Worm (Caenorhabditis elegans) whole organism, late embryonic: Measurements from ENCODE around the gene C45B11.9.

Experiments used
- F13H6.1 ChIP-seq: sonication (generic microtip); optimal IDR thresholded peaks from 2 replicates; lab custom pipeline; 2016; ENCODE audit warnings: missing genetic modification characterization, missing compliant biosample characterization
- ceh-19 ChIP-seq: fragments of 200-800 bp; sonication (Bioruptor generic); optimal IDR thresholded peaks from 2 replicates; lab custom pipeline; 2018; ENCODE audit warnings: mild to moderate bottlenecking, missing genetic modification characterization, missing compliant biosample characterization
- ceh-48 ChIP-seq: sonication (generic microtip); optimal IDR thresholded peaks from 2 replicates; lab custom pipeline; 2016; ENCODE audit warnings: missing genetic modification characterization, inconsistent platforms, missing compliant biosample characterization
- ceh-6 ChIP-seq: fragments of 200-800 bp; sonication (Bioruptor generic); optimal IDR thresholded peaks from 2 replicates; lab custom pipeline; 2018; ENCODE audit warnings: mild to moderate bottlenecking, missing genetic modification characterization, missing compliant biosample characterization
- ceh-9 ChIP-seq: sonication (generic microtip); optimal IDR thresholded peaks from 2 replicates; lab custom pipeline; 2016; ENCODE audit warnings: mild to moderate bottlenecking, missing genetic modification characterization, inconsistent platforms, missing compliant biosample characterization
- fkh-10 ChIP-seq: fragments of 150-350 bp; optimal IDR thresholded peaks from 2 replicates; lab custom pipeline; 2014; ENCODE audit warnings: missing biosample characterization, missing genetic modification reagents, missing genetic modification characterization
- nhr-232 ChIP-seq: sonication (generic microtip); optimal IDR thresholded peaks from 2 replicates; lab custom pipeline; 2016; ENCODE audit warnings: missing genetic modification characterization, missing compliant biosample characterization
- pqm-1 ChIP-seq: sonication (generic microtip); optimal IDR thresholded peaks from 2 replicates; lab custom pipeline; 2016; ENCODE audit warnings: missing genetic modification characterization, missing compliant biosample characterization
- sdc-2 ChIP-seq: sonication (generic microtip); optimal IDR thresholded peaks from 2 replicates; lab custom pipeline; 2016; ENCODE audit warnings: missing genotype, missing genetic modification characterization, missing compliant biosample characterization
- tbx-2 ChIP-seq: sonication (generic microtip); optimal IDR thresholded peaks from 2 replicates; lab custom pipeline; 2016; ENCODE audit warnings: missing genetic modification characterization, missing compliant biosample characterization
- tbx-7 ChIP-seq: sonication (generic microtip); optimal IDR thresholded peaks from 2 replicates; lab custom pipeline; 2016; ENCODE audit warnings: missing genotype, missing genetic modification characterization, missing compliant biosample characterization

DNA sequence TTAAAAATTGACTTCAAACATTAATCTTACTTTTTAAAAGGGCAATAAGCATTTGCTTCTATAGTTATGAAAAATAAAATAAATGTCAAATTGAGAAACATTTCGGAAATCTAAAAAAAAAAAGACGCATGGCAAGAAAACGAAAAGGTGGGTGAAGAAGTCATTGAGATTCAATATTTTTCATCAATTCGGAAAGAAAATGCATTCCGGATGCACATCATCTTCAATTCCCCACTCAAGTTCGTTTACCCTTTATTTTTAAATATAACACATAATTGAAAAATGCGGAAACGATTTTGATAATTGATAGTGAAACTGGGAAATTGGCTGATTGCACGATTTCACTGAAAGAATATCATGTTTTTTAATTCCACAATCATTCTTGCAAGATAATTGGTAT, 37.7 kb upstream of the C45B11.9 start, which contains the start of gene F53B7.4:
- TF ChIP-seq pqm-1 (tag; lab: Kevin White, UChicago) (no peak), ceh-48 (tag; lab: Kevin White, UChicago) (no peak), ceh-9 (tag; lab: Kevin White, UChicago) (no peak), tbx-2 (no peak), ceh-19 (GFP tag; lab: Kevin White, UChicago) (no peak), nhr-232 (tag; lab: Kevin White, UChicago) (no peak), fkh-10 (GFP tag; lab: Kevin White, UChicago) (no peak), tbx-7 (tag; lab: Kevin White, UChicago) (no peak), F13H6.1 (tag; lab: Kevin White, UChicago) (no peak), sdc-2 (tag; lab: Kevin White, UChicago) (no peak), ceh-6 (no peak)
